Fruit fly (Drosophila melanogaster) whole organism, embryonic: Measurements from ENCODE around the gene Nak.

ENCODE experiments used
- CG11093 ChIP-seq: fragments of 200-800 bp; sonication (Bioruptor generic); IDR thresholded peaks from 3 replicates; pipeline ENCODE4 v1.3.6; 2022; ENCODE audit warnings: missing biosample characterization, missing genetic modification characterization
- CG11560 ChIP-seq: fragments of 200-800 bp; sonication (Bioruptor generic); IDR thresholded peaks from 3 replicates; pipeline ENCODE4 v1.3.6; 2022; ENCODE audit warnings: missing biosample characterization, missing genetic modification characterization
- CG12299 ChIP-seq: fragments of 200-800 bp; sonication (Bioruptor generic); optimal IDR thresholded peaks from 2 replicates; lab custom pipeline; 2018; ENCODE audit warnings: missing biosample characterization, mild to moderate bottlenecking, missing genetic modification characterization
- CG13775 ChIP-seq: fragments of 200-800 bp; sonication (Bioruptor generic); optimal IDR thresholded peaks from 3 replicates; lab custom pipeline; 2017; ENCODE audit warnings: missing biosample characterization, mild to moderate bottlenecking, missing genetic modification characterization
- CG14441 ChIP-seq: fragments of 200-800 bp; sonication (Bioruptor generic); IDR thresholded peaks from 2 replicates; pipeline ENCODE4 v1.3.6; 2022; ENCODE audit warnings: missing biosample characterization, missing genetic modification characterization
- CG15601 ChIP-seq: fragments of 200-800 bp; sonication (Bioruptor generic); optimal IDR thresholded peaks from 3 replicates; lab custom pipeline; 2019; ENCODE audit warnings: missing biosample characterization, mild to moderate bottlenecking, missing genetic modification characterization, moderate library complexity
- CG1647 ChIP-seq: fragments of 200-800 bp; sonication (Bioruptor generic); optimal IDR thresholded peaks from 3 replicates; lab custom pipeline; 2016; ENCODE audit warnings: missing biosample characterization, missing genetic modification characterization
- CG17186 ChIP-seq: fragments of 200-800 bp; sonication (Bioruptor generic); optimal IDR thresholded peaks from 3 replicates; lab custom pipeline; 2017; ENCODE audit warnings: missing biosample characterization, missing genetic modification reagents, missing genetic modification characterization
- CG17361 ChIP-seq: fragments of 200-800 bp; sonication (Bioruptor generic); IDR thresholded peaks from 3 replicates; pipeline ENCODE4 v1.3.6; 2022; ENCODE audit warnings: missing biosample characterization, missing genetic modification characterization
- CG17612 ChIP-seq: fragments of 200-800 bp; sonication (Bioruptor generic); IDR thresholded peaks from 2 replicates; pipeline ENCODE4 v1.3.6; 2022; ENCODE audit warnings: missing biosample characterization, missing genetic modification characterization
- CG4730 ChIP-seq: fragments of 200-800 bp; sonication (Bioruptor generic); IDR thresholded peaks from 2 replicates; pipeline ENCODE4 v1.3.6; 2022; ENCODE audit warnings: missing biosample characterization, missing genetic modification characterization
- CG7786 ChIP-seq: fragments of 200-800 bp; sonication (Bioruptor generic); optimal IDR thresholded peaks from 2 replicates; lab custom pipeline; 2016; ENCODE audit warnings: missing biosample characterization, missing genetic modification characterization
- CG7987 ChIP-seq: fragments of 200-800 bp; sonication (Bioruptor generic); optimal IDR thresholded peaks from 2 replicates; lab custom pipeline; 2018; ENCODE audit warnings: missing biosample characterization, mild to moderate bottlenecking, missing genetic modification characterization, moderate library complexity
- CG8089 ChIP-seq: fragments of 200-800 bp; sonication (Bioruptor generic); optimal IDR thresholded peaks from 3 replicates; lab custom pipeline; 2016; ENCODE audit warnings: missing biosample characterization, missing genetic modification characterization
- CG9215 ChIP-seq: fragments of 200-800 bp; sonication (Bioruptor generic); IDR thresholded peaks from 2 replicates; pipeline ENCODE4 v1.3.6; 2022; ENCODE audit warnings: missing biosample characterization, missing genetic modification characterization
- CrebB ChIP-seq: fragments of 200-800 bp; sonication (Bioruptor generic); optimal IDR thresholded peaks from 3 replicates; lab custom pipeline; 2018; ENCODE audit warnings: missing biosample characterization, mild to moderate bottlenecking, missing genetic modification characterization
- D19A ChIP-seq: fragments of 200-800 bp; optimal IDR thresholded peaks from 3 replicates; lab custom pipeline; 2019; ENCODE audit warnings: missing biosample characterization, mild to moderate bottlenecking, missing genetic modification characterization, moderate library complexity
- Gug ChIP-seq: fragments of 200-800 bp; sonication (Bioruptor generic); IDR thresholded peaks from 4 replicates; pipeline ENCODE4 v1.3.6; 2022; ENCODE audit warnings: missing biosample characterization, missing genetic modification characterization
- Hand ChIP-seq: fragments of 200-800 bp; sonication (Bioruptor generic); optimal IDR thresholded peaks from 2 replicates; lab custom pipeline; 2017; ENCODE audit warnings: mild to moderate bottlenecking, missing biosample characterization, missing genetic modification reagents, missing genetic modification characterization
- Hr3 ChIP-seq: fragments of 200-800 bp; sonication (Bioruptor generic); optimal IDR thresholded peaks from 3 replicates; lab custom pipeline; 2016; ENCODE audit warnings: missing biosample characterization, missing genetic modification characterization
- Hr39 ChIP-seq: fragments of >200 bp; optimal IDR thresholded peaks from 2 replicates; lab custom pipeline; 2017
- Lpt ChIP-seq: fragments of >200 bp; optimal IDR thresholded peaks from 2 replicates; lab custom pipeline; 2018; ENCODE audit warnings: missing biosample characterization, missing genetic modification characterization
- MBD-R2 ChIP-seq: fragments of 200-800 bp; sonication (Bioruptor generic); IDR thresholded peaks from 2 replicates; pipeline ENCODE4 v1.3.6; 2022; ENCODE audit warnings: missing biosample characterization, missing genetic modification characterization
- MTF-1 ChIP-seq: fragments of 200-800 bp; sonication (Bioruptor generic); optimal IDR thresholded peaks from 2 replicates; lab custom pipeline; 2018; ENCODE audit warnings: missing biosample characterization, mild to moderate bottlenecking, missing genetic modification characterization, borderline replicate concordance
- NC2β ChIP-seq: fragments of 200-800 bp; sonication (Bioruptor generic); optimal IDR thresholded peaks from 2 replicates; lab custom pipeline; 2016; ENCODE audit warnings: missing biosample characterization, missing genetic modification characterization
- NFAT ChIP-seq: fragments of 200-800 bp; sonication (Bioruptor generic); IDR thresholded peaks from 2 replicates; pipeline ENCODE4 v1.3.6; 2022; ENCODE audit warnings: missing biosample characterization, missing genetic modification characterization
- Nf-YB ChIP-seq: fragments of 200-800 bp; sonication (Bioruptor generic); optimal IDR thresholded peaks from 3 replicates; lab custom pipeline; 2019; ENCODE audit warnings: missing biosample characterization, mild to moderate bottlenecking, missing genetic modification characterization, moderate library complexity
- Nf-YC ChIP-seq: fragments of 200-800 bp; optimal IDR thresholded peaks from 3 replicates; lab custom pipeline; 2019; ENCODE audit warnings: missing biosample characterization, mild to moderate bottlenecking, missing genetic modification characterization, moderate library complexity
- Optix ChIP-seq: fragments of 200-800 bp; sonication (Bioruptor generic); IDR thresholded peaks from 3 replicates; pipeline ENCODE4 v1.3.6; 2022; ENCODE audit warnings: missing biosample characterization, missing genetic modification characterization
- Sox102F ChIP-seq: fragments of 200-800 bp; sonication (Bioruptor generic); optimal IDR thresholded peaks from 2 replicates; lab custom pipeline; 2018; ENCODE audit warnings: missing biosample characterization, mild to moderate bottlenecking, missing genetic modification characterization, moderate library complexity
- Spps ChIP-seq: fragments of 200-800 bp; sonication (Bioruptor generic); optimal IDR thresholded peaks from 2 replicates; lab custom pipeline; 2018; ENCODE audit warnings: missing biosample characterization, mild to moderate bottlenecking, missing genetic modification characterization
- Xrp1 ChIP-seq: fragments of 200-800 bp; sonication (Bioruptor generic); IDR thresholded peaks from 2 replicates; pipeline ENCODE4 v1.3.6; 2022; ENCODE audit warnings: missing biosample characterization, missing genetic modification characterization
- bowl ChIP-seq: fragments of 200-800 bp; sonication (Bioruptor generic); IDR thresholded peaks from 2 replicates; pipeline ENCODE4 v1.3.6; 2022; ENCODE audit warnings: missing biosample characterization, missing genetic modification characterization
- caup ChIP-seq: fragments of 200-800 bp; sonication (Bioruptor generic); optimal IDR thresholded peaks from 3 replicates; lab custom pipeline; 2017; ENCODE audit warnings: missing biosample characterization, mild to moderate bottlenecking, missing genetic modification characterization, moderate library complexity; ENCODE audit not compliant: severe bottlenecking
- chinmo ChIP-seq: fragments of 200-800 bp; sonication (Bioruptor generic); IDR thresholded peaks from 4 replicates; pipeline ENCODE4 v1.3.6; 2022; ENCODE audit warnings: missing biosample characterization, missing genetic modification characterization; ENCODE audit not compliant: partially characterized antibody
- chn ChIP-seq: fragments of 200-800 bp; sonication (Bioruptor generic); optimal IDR thresholded peaks from 2 replicates; lab custom pipeline; 2016; ENCODE audit warnings: missing biosample characterization, missing genetic modification characterization
- dm ChIP-seq: fragments of 200-800 bp; sonication (Bioruptor generic); optimal IDR thresholded peaks from 3 replicates; lab custom pipeline; 2016; ENCODE audit warnings: missing biosample characterization, missing genetic modification characterization
- dpn ChIP-seq, 2 experiments: fragments of 200-800 bp; sonication (Bioruptor generic); optimal IDR thresholded peaks; 3 replicates each; lab custom pipeline; 2016; ENCODE audit warnings: missing biosample characterization in 2 of 2, missing genetic modification characterization in 2 of 2
- ftz-f1 ChIP-seq: fragments of 200-800 bp; sonication (Bioruptor generic); optimal IDR thresholded peaks from 2 replicates; lab custom pipeline; 2016; ENCODE audit warnings: missing biosample characterization, missing genetic modification characterization
- gcm ChIP-seq: fragments of 200-800 bp; sonication (Bioruptor generic); optimal IDR thresholded peaks from 2 replicates; lab custom pipeline; 2019; ENCODE audit warnings: missing biosample characterization, mild to moderate bottlenecking, missing genetic modification characterization, moderate library complexity
- klu ChIP-seq: fragments of 200-800 bp; sonication (Bioruptor generic); IDR thresholded peaks from 2 replicates; pipeline ENCODE4 v1.3.6; 2022; ENCODE audit warnings: missing biosample characterization, missing genetic modification characterization
- mam ChIP-seq: fragments of 200-800 bp; sonication (Bioruptor generic); optimal IDR thresholded peaks from 3 replicates; lab custom pipeline; 2016; ENCODE audit warnings: missing biosample characterization, missing genetic modification characterization
- odd ChIP-seq: fragments of 200-800 bp; sonication (Bioruptor generic); optimal IDR thresholded peaks from 2 replicates; lab custom pipeline; 2017; ENCODE audit warnings: missing biosample characterization, mild to moderate bottlenecking, missing genetic modification characterization
- pan ChIP-seq, 4 experiments: fragments of >200 bp in 3 of 4; fragments of 200-800 bp in 1 of 4; sonication (Bioruptor generic) in 1 of 4; optimal IDR thresholded peaks in 3 of 4; IDR thresholded peaks in 1 of 4; 2 replicates each; pipeline versions ENCODE4 v1.3.6 to Lab custom; 2017 to 2022; ENCODE audit warnings: missing biosample characterization in 2 of 4, missing genetic modification characterization in 2 of 4, mixed read lengths in 1 of 4
- pnt ChIP-seq: fragments of 200-800 bp; sonication (Bioruptor generic); optimal IDR thresholded peaks from 3 replicates; lab custom pipeline; 2016; ENCODE audit warnings: missing biosample characterization, missing genetic modification characterization
- pzg ChIP-seq: fragments of 200-800 bp; sonication (Bioruptor generic); optimal IDR thresholded peaks from 3 replicates; lab custom pipeline; 2018; ENCODE audit warnings: missing biosample characterization, mild to moderate bottlenecking, missing genetic modification characterization, moderate library complexity
- ranshi ChIP-seq: fragments of 200-800 bp; sonication (Bioruptor generic); IDR thresholded peaks from 2 replicates; pipeline ENCODE4 v1.3.6; 2022; ENCODE audit warnings: missing biosample characterization, missing genetic modification characterization
- scrt ChIP-seq: fragments of 200-800 bp; sonication (Bioruptor generic); optimal IDR thresholded peaks from 2 replicates; lab custom pipeline; 2018; ENCODE audit warnings: missing biosample characterization, mild to moderate bottlenecking, missing genetic modification characterization, moderate library complexity
- toy ChIP-seq: fragments of 200-800 bp; sonication (Bioruptor generic); IDR thresholded peaks from 2 replicates; pipeline ENCODE4 v1.3.6; 2022; ENCODE audit warnings: missing biosample characterization, missing genetic modification characterization
- zfh2 ChIP-seq: fragments of 200-800 bp; sonication (Bioruptor generic); optimal IDR thresholded peaks from 2 replicates; lab custom pipeline; 2016; ENCODE audit warnings: missing biosample characterization, missing genetic modification characterization

Nak gene

DNA sequence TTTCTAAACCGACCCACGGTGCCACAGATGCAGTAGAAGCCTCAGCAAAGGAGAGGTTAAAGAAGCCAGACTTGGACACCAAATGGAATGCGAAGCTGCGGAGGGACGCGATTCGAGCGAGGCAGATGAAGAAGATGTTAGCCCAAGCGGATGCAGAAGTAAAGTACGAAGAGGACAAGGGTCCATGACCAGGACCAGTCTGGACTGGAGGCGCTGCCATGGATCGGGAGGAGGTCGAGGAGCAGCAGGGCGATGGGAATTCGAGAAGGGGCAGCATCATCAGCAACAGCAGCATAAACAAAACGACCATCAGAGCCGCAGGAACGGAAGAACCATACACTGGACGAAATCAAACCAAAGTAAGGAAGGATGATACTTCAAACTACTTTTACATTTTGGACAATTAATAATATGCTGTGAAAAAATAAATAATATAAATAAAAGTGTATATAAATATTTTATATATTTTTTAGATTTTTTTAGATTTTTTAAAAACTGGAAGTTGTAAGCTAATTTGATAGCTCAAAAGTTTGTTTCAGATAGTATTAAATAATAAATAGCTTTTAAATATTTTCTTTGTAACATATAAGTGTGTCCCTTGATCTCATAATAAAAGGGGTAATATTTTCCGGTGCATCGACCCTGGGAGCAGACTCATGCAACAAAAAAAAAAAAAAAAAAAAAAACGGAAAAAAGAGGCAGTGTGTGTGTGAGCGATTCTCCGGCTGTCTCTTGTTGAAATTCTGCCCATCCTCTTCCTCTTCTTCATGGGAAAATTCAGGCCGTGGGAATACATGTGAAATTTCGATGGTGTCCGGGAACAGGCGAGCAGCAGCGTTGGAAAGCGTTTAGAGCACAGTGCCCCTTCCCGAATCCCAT lies 21.7 kb downstream of the Nak start (continued):
- TF ChIP-seq Nf-YC (tag; lab: Kevin White, UChicago) (no peak), NC2β (GFP tag; lab: Kevin White, UChicago) (no peak), chinmo (GFP tag; lab: Robert Waterston, UW) (no peak), mam (no peak), bowl (GFP tag; lab: Robert Waterston, UW) (no peak), Lpt (GFP tag; lab: Kevin White, UChicago) (no peak), CG14441 (GFP tag; lab: Robert Waterston, UW) (no peak), zfh2 (no peak), CG9215 (GFP tag; lab: Robert Waterston, UW) (no peak), CG15601 (tag; lab: Kevin White, UChicago) (peak; percentile 38), Hr39 (lab: Kevin White, UChicago) (no peak), CG8089 (no peak), CrebB (tag; lab: Kevin White, UChicago) (no peak), pzg (GFP tag; lab: Kevin White, UChicago) (no peak), CG17612 (no peak), scrt (GFP tag; lab: Kevin White, UChicago) (no peak), CG7786 (GFP tag; lab: Kevin White, UChicago) (no peak), ranshi (no peak), CG17186 (GFP tag; lab: Kevin White, UChicago) (no peak), dm (GFP tag; lab: Kevin White, UChicago) (no peak), pnt (no peak), pan (optimal IDR thresholded peaks at IDR 0.05; lab: Kevin White, UChicago) (no peak), pan (GFP tag; optimal IDR thresholded peaks at IDR 0.05 in 1 of 2, IDR thresholded peaks at IDR 0.05 in 1 of 2) (no peak), Gug (GFP tag; lab: Robert Waterston, UW) (no peak), Hr3 (peak; percentile 37), klu (no peak), CG17361 (GFP tag; lab: Robert Waterston, UW) (peak; percentile 70), CG13775 (GFP tag; lab: Kevin White, UChicago) (peak; percentile 41), toy (GFP tag; lab: Robert Waterston, UW) (no peak), CG12299 (tag; lab: Kevin White, UChicago) (no peak), NFAT (GFP tag; lab: Robert Waterston, UW) (no peak), CG11093 (no peak), MBD-R2 (GFP tag; lab: Robert Waterston, UW) (no peak), chn (GFP tag; lab: Kevin White, UChicago) (no peak), Optix (no peak), Xrp1 (GFP tag; lab: Robert Waterston, UW) (peak; percentile 51; the same call in 1 of the 2 replicates), caup (GFP tag; lab: Kevin White, UChicago) (no peak), CG7987 (no peak), Sox102F (GFP tag; lab: Kevin White, UChicago) (peak; percentile 43), odd (no peak), Nf-YB (no peak), Spps (tag; lab: Kevin White, UChicago) (peak; percentile 2), CG11560 (tag; lab: Robert Waterston, UW) (no peak), MTF-1 (no peak), gcm (GFP tag; lab: Kevin White, UChicago) (peak; percentile 30), CG1647 (GFP tag; lab: Kevin White, UChicago) (no peak), CG4730 (GFP tag; lab: Robert Waterston, UW) (no peak), Hand (GFP tag; lab: Kevin White, UChicago) (no peak), D19A (tag; lab: Kevin White, UChicago) (peak; percentile 43), dpn (GFP tag; optimal IDR thresholded peaks at IDR 0.05; lab: Kevin White, UChicago) (no peak), ftz-f1 (GFP tag; lab: Kevin White, UChicago) (no peak)
